Fruit fly (Drosophila melanogaster): Measurements from ENCODE around the gene GatA.
A peak's percentile ranks its signal among the peaks of the same experiment; 100 is the strongest.

Gene GatA

dm6 chr3R:18990514-18990913 is 38.1 kb downstream of the GatA start (continued):
- peak; percentile 37 for TF ChIP-seq phol (tag; optimal IDR thresholded peaks at IDR 0.05)
- TF ChIP-seq CG2712 (tag; optimal IDR thresholded peaks at IDR 0.05), result peak; percentile 5
- no peak for TF ChIP-seq z (GFP tag; IDR thresholded peaks at IDR 0.05)
- no peak for TF ChIP-seq CG12155 (GFP tag; optimal IDR thresholded peaks at IDR 0.05)
- TF ChIP-seq CG17385 (GFP tag; optimal IDR thresholded peaks at IDR 0.05), result peak; percentile 2
- TF ChIP-seq dan (GFP tag; IDR thresholded peaks at IDR 0.05), result no peak
- no peak for TF ChIP-seq CG18764 (GFP tag; optimal IDR thresholded peaks at IDR 0.05)
- TF ChIP-seq fd102C (GFP tag; optimal IDR thresholded peaks at IDR 0.05), result no peak
- no peak for TF ChIP-seq cato (GFP tag; optimal IDR thresholded peaks at IDR 0.05; ENCODE audit: borderline replicate concordance)
- TF ChIP-seq CG31388 (GFP tag; optimal IDR thresholded peaks at IDR 0.05), result no peak
- TF ChIP-seq Poxn (GFP tag; IDR thresholded peaks at IDR 0.05), result no peak
- no peak for TF ChIP-seq gce (GFP tag; IDR thresholded peaks at IDR 0.05)
- no peak for TF ChIP-seq lov (optimal IDR thresholded peaks at IDR 0.05)
- TF ChIP-seq lov (GFP tag; IDR thresholded peaks at IDR 0.05), result no peak
- peak; percentile 20 for TF ChIP-seq CG12391 (tag; optimal IDR thresholded peaks at IDR 0.05)
- TF ChIP-seq tin (GFP tag; optimal IDR thresholded peaks at IDR 0.05), result no peak
- peak; percentile 23 for TF ChIP-seq dmrt99B (tag; optimal IDR thresholded peaks at IDR 0.05)
- no peak for TF ChIP-seq Dad (GFP tag; optimal IDR thresholded peaks at IDR 0.05)
- TF ChIP-seq CTCF (GFP tag; optimal IDR thresholded peaks at IDR 0.05), result no peak
- no peak for TF ChIP-seq ken (GFP tag; IDR thresholded peaks at IDR 0.05)
- no peak for TF ChIP-seq ro (GFP tag; IDR thresholded peaks at IDR 0.05)
- no peak for TF ChIP-seq Nf-YA (GFP tag; IDR thresholded peaks at IDR 0.05)
- TF ChIP-seq Fer1 (GFP tag; optimal IDR thresholded peaks at IDR 0.05), result no peak
- TF ChIP-seq sens (GFP tag), result peak; percentile 78
- TF ChIP-seq lab (GFP tag; optimal IDR thresholded peaks at IDR 0.05), result no peak
- no peak for TF ChIP-seq Dref (GFP tag; IDR thresholded peaks at IDR 0.05)
- no peak for TF ChIP-seq CG13894 (tag; optimal IDR thresholded peaks at IDR 0.05)
- no peak for TF ChIP-seq NK7.1 (GFP tag; optimal IDR thresholded peaks at IDR 0.05)
- TF ChIP-seq gfzf (GFP tag; optimal IDR thresholded peaks at IDR 0.05), result no peak
- TF ChIP-seq CG18262 (tag; optimal IDR thresholded peaks at IDR 0.05), result peak; percentile 30
- no peak for TF ChIP-seq Chrac-16 (GFP tag; optimal IDR thresholded peaks at IDR 0.05)
- TF ChIP-seq fd3F (GFP tag; optimal IDR thresholded peaks at IDR 0.05), result no peak
- no peak for TF ChIP-seq pros (GFP tag; optimal IDR thresholded peaks at IDR 0.05)
- peak; percentile 1 for TF ChIP-seq grau (tag; optimal IDR thresholded peaks at IDR 0.05)
- no peak for TF ChIP-seq CG18619 (GFP tag; optimal IDR thresholded peaks at IDR 0.05)
- TF ChIP-seq Sox100B (GFP tag; optimal IDR thresholded peaks at IDR 0.05), result no peak
- peak; percentile 24 for TF ChIP-seq nmo (GFP tag; optimal IDR thresholded peaks at IDR 0.05)
- no peak for TF ChIP-seq gcm (GFP tag; optimal IDR thresholded peaks at IDR 0.05)
- TF ChIP-seq CG2202 (tag; optimal IDR thresholded peaks at IDR 0.05), result no peak
- TF ChIP-seq sim (GFP tag; IDR thresholded peaks at IDR 0.05), result no peak
- TF ChIP-seq CG7839 (tag; optimal IDR thresholded peaks at IDR 0.05), result peak; percentile 13
- peak; percentile 20; the same call in 1 of the 2 replicates for TF ChIP-seq stc (GFP tag; IDR thresholded peaks at IDR 0.05)
- no peak for TF ChIP-seq CG33557 (GFP tag; optimal IDR thresholded peaks at IDR 0.05)
- no peak for TF ChIP-seq Sin3A (optimal IDR thresholded peaks at IDR 0.05)
- TF ChIP-seq CG16863 (GFP tag; optimal IDR thresholded peaks at IDR 0.05), result no peak
- no peak for TF ChIP-seq CG10366 (GFP tag; IDR thresholded peaks at IDR 0.05)
- TF ChIP-seq CG13123 (GFP tag; optimal IDR thresholded peaks at IDR 0.05), result no peak
- no peak for TF ChIP-seq CG34224 (GFP tag; IDR thresholded peaks at IDR 0.05; ENCODE audit: partially characterized antibody)
- TF ChIP-seq exex (tag; optimal IDR thresholded peaks at IDR 0.05), result no peak
- no peak for TF ChIP-seq CG9215 (GFP tag; IDR thresholded peaks at IDR 0.05)
- TF ChIP-seq CrebB (tag; optimal IDR thresholded peaks at IDR 0.05), result no peak
- TF ChIP-seq CG1602 (GFP tag; optimal IDR thresholded peaks at IDR 0.05), result no peak
- no peak for TF ChIP-seq emc (GFP tag; optimal IDR thresholded peaks at IDR 0.05)
